Worm (Caenorhabditis elegans): ENCODE data around the gene srd-55.
A peak's percentile ranks its signal among the peaks of the same experiment; 100 is the strongest.

The srd-55 gene

ce11 chrII:7393393-7393792 is 14.9 kb upstream of the srd-55 start:
- no peak for TF ChIP-seq madf-3 (GFP tag; IDR thresholded peaks at IDR 0.05)
- TF ChIP-seq dox-1 (GFP tag; IDR thresholded peaks at IDR 0.05), result peak; percentile 22; the same call in 1 of the 2 replicates
- TF ChIP-seq B0019.2 (GFP tag; conservative IDR thresholded peaks at IDR 0.05), result no peak
- TF ChIP-seq lin-54 (GFP tag; optimal IDR thresholded peaks at IDR 0.05), result no peak
- TF ChIP-seq mel-28 (tag; optimal IDR thresholded peaks at IDR 0.05; ENCODE audit: borderline replicate concordance), result no peak
- no peak for TF ChIP-seq ceh-91 (GFP tag; IDR thresholded peaks at IDR 0.05)
- TF ChIP-seq ama-1 (optimal IDR thresholded peaks at IDR 0.05), result no peak
- no peak for TF ChIP-seq ama-1 (GFP tag; optimal IDR thresholded peaks at IDR 0.05)
- TF ChIP-seq hmg-1.2 (GFP tag; IDR thresholded peaks at IDR 0.05), result no peak; the same call in 1 of the 2 replicates

ce11 chrII:7393922-7394689 is 14.2 kb upstream of the srd-55 start:
- TF ChIP-seq F33H1.4 (GFP tag; IDR thresholded peaks at IDR 0.05), result peak; percentile 85
- no peak for TF ChIP-seq sdz-38 (tag; optimal IDR thresholded peaks at IDR 0.05)
- TF ChIP-seq snpc-3.4 (tag; optimal IDR thresholded peaks at IDR 0.05), result peak; percentile 42
- TF ChIP-seq hlh-26 (GFP tag; conservative IDR thresholded peaks at IDR 0.05), result no peak
- TF ChIP-seq dpff-1 (tag; optimal IDR thresholded peaks at IDR 0.05), result no peak
- no peak for TF ChIP-seq cebp-1 (GFP tag; IDR thresholded peaks at IDR 0.05)
- TF ChIP-seq cebp-1 (tag; optimal IDR thresholded peaks at IDR 0.05), result peak; percentile 3
- no peak for TF ChIP-seq Y53F4B.3 (GFP tag; IDR thresholded peaks at IDR 0.05)
- TF ChIP-seq gei-17 (GFP tag; optimal IDR thresholded peaks at IDR 0.05), result no peak
- peak; percentile 49 for TF ChIP-seq him-1 (tag; optimal IDR thresholded peaks at IDR 0.05)
- TF ChIP-seq ztf-28 (GFP tag; IDR thresholded peaks at IDR 0.05), result no peak
- TF ChIP-seq xnd-1 (tag; optimal IDR thresholded peaks at IDR 0.05), result peak; percentile 70
- TF ChIP-seq ztf-6 (GFP tag; IDR thresholded peaks at IDR 0.05), result no peak
- no peak for TF ChIP-seq F49E8.2 (tag; optimal IDR thresholded peaks at IDR 0.05; ENCODE audit: insufficient read depth)
- TF ChIP-seq nfyb-1 (GFP tag; IDR thresholded peaks at IDR 0.05), result no peak
- no peak for TF ChIP-seq rec-8 (tag; optimal IDR thresholded peaks at IDR 0.05)
- no peak for TF ChIP-seq mxl-1 (tag; optimal IDR thresholded peaks at IDR 0.05)
- no peak for TF ChIP-seq F39B2.1 (GFP tag; IDR thresholded peaks at IDR 0.05)
- TF ChIP-seq ama-1 (optimal IDR thresholded peaks at IDR 0.05), result peak; percentile 21
- no peak for TF ChIP-seq ama-1 (GFP tag; optimal IDR thresholded peaks at IDR 0.05)
- no peak for TF ChIP-seq let-607 (tag; optimal IDR thresholded peaks at IDR 0.05)
- 0 out of 2 replicates have a peak, but pooled peaks have one; percentile 34 for TF ChIP-seq ceh-91 (GFP tag; IDR thresholded peaks at IDR 0.05)
- no peak for TF ChIP-seq C06A6.2 (GFP tag; conservative IDR thresholded peaks at IDR 0.05)
- no peak for TF ChIP-seq F10E7.11 (tag; optimal IDR thresholded peaks at IDR 0.05)
- TF ChIP-seq K11D2.4 (GFP tag; IDR thresholded peaks at IDR 0.05), result no peak
- no peak for TF ChIP-seq egl-18 (GFP tag; IDR thresholded peaks at IDR 0.05)
- no peak for TF ChIP-seq pha-4 (tag; optimal IDR thresholded peaks at IDR 0.05)
- no peak for TF ChIP-seq dpl-1 (GFP tag; optimal IDR thresholded peaks at IDR 0.05)
- TF ChIP-seq madf-8 (GFP tag; conservative IDR thresholded peaks at IDR 0.05), result peak; percentile 70; the same call in 1 of the 2 replicates
- TF ChIP-seq unc-62 (GFP tag; optimal IDR thresholded peaks at IDR 0.05), result peak; percentile 45
- TF ChIP-seq madf-6 (GFP tag; IDR thresholded peaks at IDR 0.05), result peak; percentile 87
- peak; percentile 87 for TF ChIP-seq lsl-1 (GFP tag; optimal IDR thresholded peaks at IDR 0.05)
- TF ChIP-seq hsf-1 (GFP tag; IDR thresholded peaks at IDR 0.05), result no peak
- TF ChIP-seq unc-130 (GFP tag; optimal IDR thresholded peaks at IDR 0.05), result no peak
- peak; percentile 25 for TF ChIP-seq efl-1 (GFP tag; optimal IDR thresholded peaks at IDR 0.05)
- 0 out of 2 replicates have a peak, but pooled peaks have one; percentile 20 for TF ChIP-seq lin-26 (GFP tag; IDR thresholded peaks at IDR 0.05)
- no peak for TF ChIP-seq pbrm-1 (GFP tag; IDR thresholded peaks at IDR 0.05)
- TF ChIP-seq tbp1 (GFP tag; optimal IDR thresholded peaks at IDR 0.05), result no peak
- no peak for TF ChIP-seq bed-2 (GFP tag; IDR thresholded peaks at IDR 0.05)

Data from whole organism, young adult.